Fruit fly (Drosophila melanogaster): ENCODE measurements around the gene CG7142.

DNA sequence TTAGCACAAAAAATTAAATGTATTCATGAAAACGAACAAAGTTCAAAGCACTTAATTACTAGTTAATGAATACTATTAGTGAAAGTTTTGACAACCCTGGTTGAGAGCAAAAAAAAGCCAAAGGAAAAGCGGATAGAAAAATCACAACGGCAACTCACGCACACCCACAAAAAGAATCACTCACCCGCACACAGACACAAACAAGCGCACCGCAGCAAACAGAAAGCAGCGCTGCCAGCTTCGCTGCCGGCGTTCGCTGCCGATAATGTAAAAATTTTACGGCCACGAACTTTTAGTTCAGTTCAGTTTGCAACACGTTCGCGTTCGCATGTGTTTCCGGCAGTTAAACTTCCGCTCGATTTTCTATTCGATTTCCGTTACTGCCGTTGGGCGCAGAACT is 11.8 kb downstream of the CG7142 start, which contains the start of gene CG18599:
- no peak for TF ChIP-seq psq (optimal IDR thresholded peaks at IDR 0.05)
- no peak for TF ChIP-seq Myc (optimal IDR thresholded peaks at IDR 0.05)
- no peak for TF ChIP-seq Sin3A (optimal IDR thresholded peaks at IDR 0.05)
- TF ChIP-seq h (optimal IDR thresholded peaks at IDR 0.05): no peak
- no peak for TF ChIP-seq insv (optimal IDR thresholded peaks at IDR 0.05)
- TF ChIP-seq ttk (optimal IDR thresholded peaks at IDR 0.05): no peak
